Worm (Caenorhabditis elegans): ENCODE results near the gene fbxb-84.
"Not testable (repeated sequence)": the region's sequence is repeated elsewhere in the genome, so short reads cannot be mapped to it uniquely, and the experiment has no call there.

fbxb-84 gene

ce11 chrIII:98822-99221 is 47.4 kb downstream of the fbxb-84 start, which contains the start of gene C29F9.9:
Gene C29F9.9, minus strand, starts transcription at chrIII:98922.
- TF ChIP-seq nhr-77 (tag; optimal IDR thresholded peaks at IDR 0.05); elt-1 (tag; optimal IDR thresholded peaks at IDR 0.05); unc-62 (GFP tag; optimal IDR thresholded peaks at IDR 0.05): not testable (repeated sequence)

ce11 chrIII:97018-97417 is 49.3 kb downstream of the fbxb-84 start, which contains the start of gene C29F9.8:
Gene C29F9.8, minus strand, starts transcription at chrIII:97118.
- TF ChIP-seq elt-1, ztf-4, mdl-1 (tag; optimal IDR thresholded peaks at IDR 0.05): not testable (repeated sequence)

ce11 chrIII:96196-96595 is 50.1 kb downstream of the fbxb-84 start:
- peak; percentile 58 for TF ChIP-seq ceh-28 (tag; optimal IDR thresholded peaks at IDR 0.05)
- no peak for TF ChIP-seq lin-15B (tag; optimal IDR thresholded peaks at IDR 0.05)
- no peak for TF ChIP-seq sea-2 (GFP tag; optimal IDR thresholded peaks at IDR 0.05)
- TF ChIP-seq nfya-1 (tag; optimal IDR thresholded peaks at IDR 0.05; ENCODE audit: insufficient read depth), result peak; percentile 46
- TF ChIP-seq R02D3.7 (tag; optimal IDR thresholded peaks at IDR 0.05), result peak; percentile 13
- TF ChIP-seq elt-2 (tag; optimal IDR thresholded peaks at IDR 0.05), result peak; percentile 12

Data from whole organism, L3 larva.